Worm (Caenorhabditis elegans) whole organism, midembryonic: Measurements from ENCODE around the gene let-70.
A peak's percentile ranks its signal among the peaks of the same experiment; 100 is the strongest.

ENCODE experiments used
- T22C8.4 ChIP-seq: fragments of 200-800 bp; sonication (Bioruptor generic); IDR thresholded peaks from 2 replicates; pipeline ENCODE4 v1.3.6; 2022; ENCODE audit warnings: missing genetic modification characterization, missing compliant biosample characterization
- cog-1 ChIP-seq: sonication (generic microtip); optimal IDR thresholded peaks from 2 replicates; lab custom pipeline; 2016; ENCODE audit warnings: missing genetic modification characterization, missing compliant biosample characterization
- flt-1 ChIP-seq: fragments of 200-800 bp; sonication (Bioruptor generic); IDR thresholded peaks from 2 replicates; pipeline ENCODE4 v1.3.6; 2022; ENCODE audit warnings: missing genetic modification characterization, missing compliant biosample characterization
- klf-2 ChIP-seq: fragments of 200-800 bp; sonication (Bioruptor generic); conservative IDR thresholded peaks from 2 replicates; pipeline ENCODE4 v1.3.6; 2022; ENCODE audit warnings: missing genetic modification reagents, missing genetic modification characterization, missing compliant biosample characterization
- med-1 ChIP-seq: sonication (generic microtip); optimal IDR thresholded peaks from 2 replicates; lab custom pipeline; 2017; ENCODE audit warnings: missing genetic modification characterization, mild to moderate bottlenecking, missing compliant biosample characterization, antibody characterized with exemption, missing genetic modification reagents; ENCODE audit not compliant: insufficient read depth
- ref-1 ChIP-seq: fragments of 200-800 bp; sonication (Bioruptor generic); conservative IDR thresholded peaks from 2 replicates; pipeline ENCODE4 v1.3.6; 2022; ENCODE audit warnings: missing genetic modification reagents, missing genetic modification characterization, missing compliant biosample characterization
- tab-1 ChIP-seq: fragments of 200-800 bp; sonication (Bioruptor generic); IDR thresholded peaks from 2 replicates; pipeline ENCODE4 v1.3.6; 2022; ENCODE audit warnings: missing genetic modification characterization, missing compliant biosample characterization
- ztf-23 ChIP-seq: fragments of 200-800 bp; sonication (Bioruptor generic); IDR thresholded peaks from 2 replicates; pipeline ENCODE4 v1.3.6; 2022; ENCODE audit warnings: missing genetic modification reagents, missing genetic modification characterization, missing compliant biosample characterization
- ztf-29 ChIP-seq: fragments of 200-800 bp; sonication (Bioruptor generic); IDR thresholded peaks from 2 replicates; pipeline ENCODE4 v1.3.6; 2022; ENCODE audit warnings: missing genetic modification reagents, missing genetic modification characterization, missing compliant biosample characterization

Gene let-70

ce11 chrIV:11100271-11100670 is 18.2 kb upstream of the let-70 start, which contains the start of gene str-3:
TSS of gene str-3 (minus strand) at chrIV:11100371.
- no peak for TF ChIP-seq flt-1 (GFP tag; lab: Robert Waterston, UW)
- no peak for TF ChIP-seq klf-2
- no peak for TF ChIP-seq med-1 (GFP tag; lab: Kevin White, UChicago)
- no peak for TF ChIP-seq ztf-29
- TF ChIP-seq tab-1 (GFP tag; lab: Robert Waterston, UW) = no peak
- no peak for TF ChIP-seq ztf-23
- no peak for TF ChIP-seq T22C8.4
- no peak for TF ChIP-seq cog-1 (tag; lab: Kevin White, UChicago)
- no peak for TF ChIP-seq ref-1 (GFP tag; lab: Robert Waterston, UW)

ce11 chrIV:11097795-11098194 is 15.7 kb upstream of the let-70 start, which contains the start of gene M7.12:
TSS of gene M7.12 (minus strand) at chrIV:11097982.
- TF ChIP-seq ref-1 (GFP tag; lab: Robert Waterston, UW) (no peak), ztf-23 (no peak), klf-2 (no peak), flt-1 (GFP tag; lab: Robert Waterston, UW) (no peak), T22C8.4 (no peak)

ce11 chrIV:11094974-11095373 is 12.9 kb upstream of the let-70 start, which contains the start of gene M7.8:
TSS of gene M7.8 (minus strand) at chrIV:11095085.
- no peak for TF ChIP-seq ztf-29
- TF ChIP-seq med-1 (GFP tag; lab: Kevin White, UChicago) = no peak
- TF ChIP-seq tab-1 (GFP tag; lab: Robert Waterston, UW) = no peak

ce11 chrIV:11094052-11094451 is 12.0 kb upstream of the let-70 start:
- TF ChIP-seq ztf-23 = no peak
- TF ChIP-seq T22C8.4 = no peak
- TF ChIP-seq flt-1 (GFP tag; lab: Robert Waterston, UW) = no peak
- TF ChIP-seq cog-1 (tag; lab: Kevin White, UChicago) = no peak
- TF ChIP-seq ref-1 (GFP tag; lab: Robert Waterston, UW) = no peak
- no peak for TF ChIP-seq tab-1 (GFP tag; lab: Robert Waterston, UW)
- no peak for TF ChIP-seq med-1 (GFP tag; lab: Kevin White, UChicago)
- no peak for TF ChIP-seq ztf-29
- TF ChIP-seq klf-2 = no peak

- TF ChIP-seq med-1 (GFP tag; lab: Kevin White, UChicago) (no peak), ztf-29 (no peak), ref-1 (GFP tag; lab: Robert Waterston, UW) (no peak), flt-1 (GFP tag; lab: Robert Waterston, UW) (no peak), klf-2 (no peak)
These were observed 10.5 kb upstream of the let-70 start, which contains the start of gene bcc-1 for ce11 chrIV:11092502-11093080. TSS of gene bcc-1 (minus strand) at chrIV:11092552.

- no peak for TF ChIP-seq ztf-29
- TF ChIP-seq cog-1 (tag; lab: Kevin White, UChicago) = no peak
- no peak for TF ChIP-seq tab-1 (GFP tag; lab: Robert Waterston, UW)
- TF ChIP-seq ztf-23 = no peak
- TF ChIP-seq flt-1 (GFP tag; lab: Robert Waterston, UW) = no peak
- TF ChIP-seq klf-2 = no peak
- TF ChIP-seq T22C8.4 = no peak
- TF ChIP-seq med-1 (GFP tag; lab: Kevin White, UChicago) = no peak
- no peak for TF ChIP-seq ref-1 (GFP tag; lab: Robert Waterston, UW)
These were observed 7.5 kb upstream of the let-70 start, which contains the start of gene M7.7 for ce11 chrIV:11089527-11089926. TSS of gene M7.7 (plus strand) at chrIV:11089827.

ce11 chrIV:11083609-11084008 is 1.6 kb upstream of the let-70 start, which contains the start of gene klc-1:
TSS of gene klc-1 (plus strand) at chrIV:11083735.
- TF ChIP-seq tab-1 (GFP tag; lab: Robert Waterston, UW) = no peak
- no peak for TF ChIP-seq ztf-23
- no peak for TF ChIP-seq med-1 (GFP tag; lab: Kevin White, UChicago)
- TF ChIP-seq klf-2 = no peak
- TF ChIP-seq cog-1 (tag; lab: Kevin White, UChicago) = no peak
- no peak for TF ChIP-seq ztf-29
- no peak for TF ChIP-seq ref-1 (GFP tag; lab: Robert Waterston, UW)
- no peak for TF ChIP-seq T22C8.4
- TF ChIP-seq flt-1 (GFP tag; lab: Robert Waterston, UW) = no peak

- TF ChIP-seq med-1 (GFP tag; lab: Kevin White, UChicago) (no peak), klf-2 (no peak), ztf-23 (peak; percentile 70), cog-1 (tag; lab: Kevin White, UChicago) (peak; percentile 63), T22C8.4 (peak; percentile 91), tab-1 (GFP tag; lab: Robert Waterston, UW) (no peak), ref-1 (GFP tag; lab: Robert Waterston, UW) (no peak), ztf-29 (no peak), flt-1 (GFP tag; lab: Robert Waterston, UW) (no peak)
These were observed 759 bp upstream of the let-70 start for ce11 chrIV:11082789-11083235.

ce11 chrIV:11080823-11081285 is 1.2 kb downstream of the let-70 start, which contains the start of gene atg-7:
TSS of gene atg-7 (minus strand) at chrIV:11081055.
- TF ChIP-seq flt-1 (GFP tag; lab: Robert Waterston, UW) (no peak), T22C8.4 (no peak), ztf-23 (no peak), ref-1 (GFP tag; lab: Robert Waterston, UW) (no peak), ztf-29 (no peak), klf-2 (no peak), med-1 (GFP tag; lab: Kevin White, UChicago) (no peak), cog-1 (tag; lab: Kevin White, UChicago) (no peak), tab-1 (GFP tag; lab: Robert Waterston, UW) (no peak)

- TF ChIP-seq ztf-23 = no peak
- TF ChIP-seq flt-1 (GFP tag; lab: Robert Waterston, UW) = no peak
- TF ChIP-seq ztf-29 = no peak
- TF ChIP-seq T22C8.4 = no peak
- TF ChIP-seq cog-1 (tag; lab: Kevin White, UChicago) = no peak
- no peak for TF ChIP-seq med-1 (GFP tag; lab: Kevin White, UChicago)
These were observed 3.6 kb downstream of the let-70 start, which contains the start of gene Y5F2A.4 for ce11 chrIV:11078482-11078881. TSS of gene Y5F2A.4 (minus strand) at chrIV:11078582.
